Worm (Caenorhabditis elegans) whole organism, young adult: ENCODE results near the gene T10C6.6.

Experiments used
- B0019.2 ChIP-seq: fragments of 200-800 bp; sonication (Bioruptor generic); conservative IDR thresholded peaks from 2 replicates; pipeline ENCODE4 v1.3.6; 2022; ENCODE audit warnings: missing genetic modification reagents, missing genetic modification characterization, missing compliant biosample characterization
- C06A6.2 ChIP-seq: fragments of 200-800 bp; sonication (Bioruptor generic); conservative IDR thresholded peaks from 2 replicates; pipeline ENCODE4 v1.3.6; 2022; ENCODE audit warnings: missing genetic modification characterization, missing compliant biosample characterization
- F22D6.2 ChIP-seq: sonication (generic microtip); optimal IDR thresholded peaks from 2 replicates; lab custom pipeline; 2016; ENCODE audit warnings: mild to moderate bottlenecking, missing genetic modification characterization, missing compliant biosample characterization
- F33H1.4 ChIP-seq: fragments of 200-800 bp; sonication (Bioruptor generic); IDR thresholded peaks from 2 replicates; pipeline ENCODE4 v1.3.6; 2022; ENCODE audit warnings: missing genetic modification reagents, missing genetic modification characterization, missing compliant biosample characterization
- K11D2.4 ChIP-seq: fragments of 200-800 bp; sonication (Bioruptor generic); IDR thresholded peaks from 2 replicates; pipeline ENCODE4 v1.3.6; 2022; ENCODE audit warnings: missing genetic modification reagents, missing genetic modification characterization, missing compliant biosample characterization
- Y56A3A.18 ChIP-seq: fragments of 200-800 bp; sonication (Bioruptor generic); IDR thresholded peaks from 2 replicates; pipeline ENCODE4 v1.3.6; 2022; ENCODE audit warnings: missing genetic modification reagents, missing genetic modification characterization, missing compliant biosample characterization
- Y79H2A.3 ChIP-seq: fragments of 200-800 bp; sonication (Bioruptor generic); conservative IDR thresholded peaks from 2 replicates; pipeline ENCODE4 v1.3.6; 2022; ENCODE audit warnings: missing genetic modification reagents, missing genetic modification characterization, missing compliant biosample characterization
- Y95B8A.8 ChIP-seq: fragments of 200-800 bp; sonication (Bioruptor generic); IDR thresholded peaks from 2 replicates; pipeline ENCODE4 v1.3.6; 2022; ENCODE audit warnings: missing genetic modification reagents, missing genetic modification characterization, missing compliant biosample characterization
- ZK185.1 ChIP-seq: sonication (generic microtip); optimal IDR thresholded peaks from 2 replicates; lab custom pipeline; 2016; ENCODE audit warnings: mild to moderate bottlenecking, missing genetic modification characterization, missing compliant biosample characterization; ENCODE audit not compliant: poor library complexity, severe bottlenecking
- attf-3 ChIP-seq: fragments of 200-800 bp; sonication (Bioruptor generic); conservative IDR thresholded peaks from 2 replicates; pipeline ENCODE4 v1.3.6; 2022; ENCODE audit warnings: missing genetic modification reagents, missing genetic modification characterization, missing compliant biosample characterization
- ccch-3 ChIP-seq: fragments of 200-800 bp; sonication (Bioruptor generic); optimal IDR thresholded peaks from 2 replicates; lab custom pipeline; 2018; ENCODE audit warnings: mild to moderate bottlenecking, missing genetic modification characterization, missing compliant biosample characterization
- ceh-40 ChIP-seq: fragments of 200-800 bp; sonication (Bioruptor generic); IDR thresholded peaks from 2 replicates; pipeline ENCODE4 v1.3.6; 2022; ENCODE audit warnings: missing genetic modification characterization, missing compliant biosample characterization
- chd-7 ChIP-seq: sonication (generic microtip); optimal IDR thresholded peaks from 2 replicates; lab custom pipeline; 2016; ENCODE audit warnings: mild to moderate bottlenecking, missing genetic modification characterization, moderate library complexity, missing compliant biosample characterization
- dox-1 ChIP-seq: fragments of 200-800 bp; sonication (Bioruptor generic); IDR thresholded peaks from 2 replicates; pipeline ENCODE4 v1.3.6; 2022; ENCODE audit warnings: missing genetic modification reagents, missing genetic modification characterization, missing compliant biosample characterization
- dpl-1 ChIP-seq: fragments of 150-350 bp; optimal IDR thresholded peaks from 2 replicates; lab custom pipeline; 2014; ENCODE audit warnings: missing biosample characterization, missing genetic modification reagents, missing genetic modification characterization
- efl-1 ChIP-seq: fragments of 150-350 bp; optimal IDR thresholded peaks from 2 replicates; lab custom pipeline; 2014; ENCODE audit warnings: missing biosample characterization, missing genetic modification reagents, missing genetic modification characterization
- egl-44 ChIP-seq: fragments of 200-800 bp; sonication (Bioruptor generic); IDR thresholded peaks from 2 replicates; pipeline ENCODE4 v1.3.6; 2022; ENCODE audit warnings: missing genetic modification reagents, missing genetic modification characterization, missing compliant biosample characterization
- ekl-4 ChIP-seq: fragments of 200-800 bp; sonication (Bioruptor generic); IDR thresholded peaks from 2 replicates; pipeline ENCODE4 v1.3.6; 2022; ENCODE audit warnings: missing genetic modification reagents, missing genetic modification characterization, missing compliant biosample characterization
- ets-4 ChIP-seq: fragments of 200-800 bp; sonication (Bioruptor generic); optimal IDR thresholded peaks from 2 replicates; lab custom pipeline; 2018; ENCODE audit warnings: mild to moderate bottlenecking, missing genetic modification characterization, missing compliant biosample characterization
- lag-1 ChIP-seq: fragments of 200-800 bp; sonication (Bioruptor generic); IDR thresholded peaks from 2 replicates; pipeline ENCODE4 v1.3.6; 2022; ENCODE audit warnings: missing genetic modification reagents, missing genetic modification characterization, missing compliant biosample characterization
- lir-1 ChIP-seq: fragments of 200-800 bp; sonication (Bioruptor generic); conservative IDR thresholded peaks from 2 replicates; pipeline ENCODE4 v1.3.6; 2022; ENCODE audit warnings: missing genetic modification reagents, missing genetic modification characterization, missing compliant biosample characterization
- lsl-1 ChIP-seq: fragments of 200-800 bp; sonication (Bioruptor generic); optimal IDR thresholded peaks from 2 replicates; lab custom pipeline; 2018; ENCODE audit warnings: mild to moderate bottlenecking, missing genetic modification characterization, moderate library complexity, missing compliant biosample characterization
- madf-10 ChIP-seq: sonication (generic microtip); optimal IDR thresholded peaks from 2 replicates; lab custom pipeline; 2016; ENCODE audit warnings: mild to moderate bottlenecking, missing genetic modification characterization, missing compliant biosample characterization
- madf-8 ChIP-seq: fragments of 200-800 bp; sonication (Bioruptor generic); conservative IDR thresholded peaks from 2 replicates; pipeline ENCODE4 v1.3.6; 2022; ENCODE audit warnings: missing genetic modification reagents, missing genetic modification characterization, missing compliant biosample characterization
- mel-28 ChIP-seq: sonication (generic microtip); optimal IDR thresholded peaks from 2 replicates; lab custom pipeline; 2016; ENCODE audit warnings: borderline replicate concordance, mild to moderate bottlenecking, missing genetic modification characterization, missing compliant biosample characterization
- mxl-1 ChIP-seq: sonication (generic microtip); optimal IDR thresholded peaks from 2 replicates; lab custom pipeline; 2016; ENCODE audit warnings: missing genetic modification characterization, missing compliant biosample characterization
- nhr-27 ChIP-seq: fragments of 200-800 bp; sonication (Bioruptor generic); optimal IDR thresholded peaks from 2 replicates; lab custom pipeline; 2018; ENCODE audit warnings: mild to moderate bottlenecking, missing genetic modification characterization, moderate library complexity, missing compliant biosample characterization
- rec-8 ChIP-seq, 2 experiments: sonication (generic microtip); optimal IDR thresholded peaks; 2 replicates each; lab custom pipeline; 2016; ENCODE audit warnings: mild to moderate bottlenecking in 2 of 2, missing genetic modification characterization in 2 of 2, missing genetic modification reagents in 2 of 2, missing genotype in 2 of 2, missing biosample characterization in 1 of 2, missing compliant biosample characterization in 1 of 2, moderate library complexity in 1 of 2
- repo-1 ChIP-seq: sonication (generic microtip); optimal IDR thresholded peaks from 2 replicates; lab custom pipeline; 2017; ENCODE audit warnings: mild to moderate bottlenecking, missing genetic modification characterization, missing compliant biosample characterization
- rpc-1 ChIP-seq, 2 experiments: fragments of 150-350 bp in 1 of 2; sonication (generic microtip) in 1 of 2; optimal IDR thresholded peaks; 2 replicates each; lab custom pipeline; 2014 to 2018; ENCODE audit warnings: missing biosample characterization in 1 of 2, missing genetic modification characterization in 1 of 2, missing genetic modification reagents in 1 of 2, missing genotype in 1 of 2
- sdz-38 ChIP-seq: sonication (generic microtip); optimal IDR thresholded peaks from 2 replicates; lab custom pipeline; 2016; ENCODE audit warnings: missing genotype, missing genetic modification characterization, missing compliant biosample characterization
- snpc-1.1 ChIP-seq: sonication (generic microtip); optimal IDR thresholded peaks from 2 replicates; lab custom pipeline; 2017; ENCODE audit warnings: missing genetic modification characterization, mild to moderate bottlenecking, missing compliant biosample characterization, antibody characterized with exemption, moderate library complexity, missing genotype, missing genetic modification reagents; ENCODE audit not compliant: insufficient read depth
- snpc-1.3 ChIP-seq: sonication (generic microtip); optimal IDR thresholded peaks from 2 replicates; lab custom pipeline; 2017; ENCODE audit warnings: missing genetic modification characterization, mild to moderate bottlenecking, missing compliant biosample characterization, antibody characterized with exemption, moderate library complexity, missing genotype, missing genetic modification reagents; ENCODE audit not compliant: insufficient read depth
- snpc-4 ChIP-seq, 5 experiments: fragments of 150-350 bp in 1 of 5; sonication (generic microtip) in 4 of 5; optimal IDR thresholded peaks; 2 replicates each; lab custom pipeline; 2014 to 2018; ENCODE audit warnings: missing genetic modification characterization in 5 of 5, missing biosample characterization in 3 of 5, antibody characterized with exemption in 2 of 5, mild to moderate bottlenecking in 2 of 5, missing compliant biosample characterization in 2 of 5, missing genotype in 2 of 5, moderate library complexity in 2 of 5, missing genetic modification reagents in 1 of 5
- sptf-2 ChIP-seq: fragments of 200-800 bp; sonication (Bioruptor generic); optimal IDR thresholded peaks from 2 replicates; lab custom pipeline; 2018; ENCODE audit warnings: mild to moderate bottlenecking, missing genetic modification characterization, missing compliant biosample characterization
- tbp1 ChIP-seq: fragments of 200-800 bp; sonication (Bioruptor generic); optimal IDR thresholded peaks from 2 replicates; lab custom pipeline; 2018; ENCODE audit warnings: mild to moderate bottlenecking, missing genetic modification characterization, missing compliant biosample characterization
- zim-3 ChIP-seq: sonication (generic microtip); optimal IDR thresholded peaks from 2 replicates; lab custom pipeline; 2017; ENCODE audit warnings: mild to moderate bottlenecking, missing genetic modification characterization, moderate library complexity, missing compliant biosample characterization
- ztf-18 ChIP-seq: sonication (generic microtip); optimal IDR thresholded peaks from 2 replicates; lab custom pipeline; 2016; ENCODE audit warnings: missing genotype, mild to moderate bottlenecking, missing genetic modification characterization, missing compliant biosample characterization
- ztf-22 ChIP-seq: fragments of 200-800 bp; sonication (Bioruptor generic); optimal IDR thresholded peaks from 2 replicates; lab custom pipeline; 2018; ENCODE audit warnings: mild to moderate bottlenecking, missing genetic modification characterization, moderate library complexity, missing compliant biosample characterization
- ztf-25 ChIP-seq: fragments of 200-800 bp; sonication (Bioruptor generic); IDR thresholded peaks from 2 replicates; pipeline ENCODE4 v1.3.6; 2022; ENCODE audit warnings: missing genetic modification reagents, missing genetic modification characterization, missing compliant biosample characterization
- ztf-6 ChIP-seq: fragments of 200-800 bp; sonication (Bioruptor generic); IDR thresholded peaks from 2 replicates; pipeline ENCODE4 v1.3.6; 2022; ENCODE audit warnings: missing genetic modification reagents, missing genetic modification characterization, missing compliant biosample characterization

Gene T10C6.6

DNA sequence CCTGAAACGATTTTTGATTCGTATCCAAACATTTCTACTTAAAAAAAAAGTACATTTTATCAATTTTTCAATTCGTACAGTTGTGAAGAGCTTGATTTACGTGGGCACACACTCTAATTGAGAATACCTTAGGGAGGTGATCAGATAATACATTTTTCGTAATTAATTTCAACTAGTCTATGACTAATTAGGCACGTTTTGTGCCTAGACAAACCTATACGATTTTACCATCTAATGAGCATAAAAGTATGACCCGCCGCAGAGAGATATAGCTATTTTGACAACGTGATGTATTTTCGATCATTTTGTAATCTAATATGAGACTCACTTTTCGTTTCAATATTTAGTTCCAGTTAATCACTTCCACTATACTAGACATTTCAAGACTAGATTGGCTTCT, 7.1 kb upstream of the T10C6.6 start:
- TF ChIP-seq ekl-4 (GFP tag; lab: Robert Waterston, UW) (no peak), lag-1 (GFP tag; lab: Robert Waterston, UW) (no peak), mxl-1 (tag; lab: Kevin White, UChicago) (no peak), ztf-6 (GFP tag; lab: Robert Waterston, UW) (no peak), snpc-1.3 (tag; lab: Kevin White, UChicago) (no peak), K11D2.4 (GFP tag; lab: Robert Waterston, UW) (no peak), tbp1 (GFP tag; lab: Kevin White, UChicago) (no peak)

DNA sequence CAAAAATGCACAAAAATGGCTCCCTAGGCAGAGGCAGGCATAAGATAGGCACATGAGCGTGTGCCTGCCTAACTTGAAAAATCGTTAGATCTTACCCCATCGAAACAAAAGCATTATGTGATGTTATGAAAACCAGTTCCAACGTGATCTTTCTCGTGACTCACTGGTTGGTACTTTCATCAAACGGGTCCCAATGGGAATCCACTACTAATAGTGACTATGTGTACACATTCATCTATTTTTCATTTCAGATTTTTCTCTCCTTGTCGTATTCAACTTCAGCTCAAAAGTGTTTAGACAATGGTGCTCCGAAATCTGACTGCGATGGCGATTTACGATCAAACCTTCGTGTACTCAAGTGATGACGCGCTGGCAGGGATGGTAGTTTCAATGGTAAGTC, 6.5 kb upstream of the T10C6.6 start, which contains the start of gene srx-43:
Gene srx-43 (plus strand): TSS at position 301 of the 400 bp plus-strand sequence.
- no peak for TF ChIP-seq ceh-40 (GFP tag; lab: Robert Waterston, UW)
- no peak for TF ChIP-seq nhr-27
- TF ChIP-seq efl-1 (GFP tag; lab: Kevin White, UChicago): no peak
- TF ChIP-seq snpc-1.1 (tag; lab: Kevin White, UChicago): no peak
- no peak for TF ChIP-seq Y79H2A.3
- no peak for TF ChIP-seq madf-10 (tag; lab: Kevin White, UChicago)
- TF ChIP-seq sdz-38 (tag; lab: Kevin White, UChicago): no peak
- no peak for TF ChIP-seq chd-7 (tag; lab: Kevin White, UChicago)
- no peak for TF ChIP-seq egl-44 (GFP tag; lab: Robert Waterston, UW)
- no peak for TF ChIP-seq ztf-18 (tag; lab: Kevin White, UChicago)
- TF ChIP-seq zim-3 (tag; lab: Kevin White, UChicago): no peak
- no peak for TF ChIP-seq F22D6.2 (tag; lab: Kevin White, UChicago)
- TF ChIP-seq F33H1.4 (GFP tag; lab: Robert Waterston, UW): no peak
- TF ChIP-seq lag-1 (GFP tag; lab: Robert Waterston, UW): no peak
- TF ChIP-seq mel-28 (tag; lab: Kevin White, UChicago): no peak
- TF ChIP-seq, all 124 proteins: peak for 0

DNA sequence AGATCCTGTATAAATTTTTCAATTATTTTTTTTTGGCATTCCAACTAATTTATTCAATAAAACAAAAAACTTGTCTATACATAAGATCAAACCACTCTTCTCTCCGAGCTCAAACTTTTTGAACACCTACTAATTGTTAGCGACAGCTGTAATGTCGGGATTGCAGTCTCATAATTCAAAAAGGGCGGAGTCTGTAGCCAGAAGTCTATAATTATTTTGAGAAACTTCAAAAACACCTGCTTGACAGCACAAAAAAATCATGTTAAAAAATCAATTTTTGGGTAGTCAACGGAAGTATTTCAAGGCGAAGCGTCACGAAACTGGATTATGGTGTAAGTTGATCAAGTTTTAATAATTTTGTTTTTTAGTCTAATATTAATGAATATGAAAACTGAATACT, 4.1 kb upstream of the T10C6.6 start, which contains the start of gene srx-44:
Gene srx-44 (plus strand): TSS at position 301 of the 400 bp plus-strand sequence.
- TF ChIP-seq ets-4 (GFP tag; lab: Kevin White, UChicago): no peak
- no peak for TF ChIP-seq madf-8 (GFP tag; lab: Robert Waterston, UW)
- TF ChIP-seq nhr-27: no peak
- TF ChIP-seq ztf-25 (GFP tag; lab: Robert Waterston, UW): no peak
- TF ChIP-seq dox-1 (GFP tag; lab: Robert Waterston, UW): no peak
- no peak for TF ChIP-seq snpc-4 (GFP tag; optimal IDR thresholded peaks at IDR 0.05; lab: Kevin White, UChicago)
- no peak for TF ChIP-seq snpc-4 (tag; optimal IDR thresholded peaks at IDR 0.05; lab: Kevin White, UChicago)
- TF ChIP-seq sptf-2 (GFP tag; lab: Kevin White, UChicago): no peak
- no peak for TF ChIP-seq lsl-1
- no peak for TF ChIP-seq Y95B8A.8
- no peak for TF ChIP-seq madf-10 (tag; lab: Kevin White, UChicago)
- no peak for TF ChIP-seq rec-8 (tag; optimal IDR thresholded peaks at IDR 0.05; lab: Kevin White, UChicago)
- TF ChIP-seq snpc-1.1 (tag; lab: Kevin White, UChicago): no peak
- TF ChIP-seq C06A6.2 (GFP tag; lab: Robert Waterston, UW): no peak
- TF ChIP-seq F22D6.2 (tag; lab: Kevin White, UChicago): no peak
- no peak for TF ChIP-seq dpl-1 (GFP tag; lab: Kevin White, UChicago)
- TF ChIP-seq tbp1 (GFP tag; lab: Kevin White, UChicago): no peak
- TF ChIP-seq, all 124 proteins: peak for 0

DNA sequence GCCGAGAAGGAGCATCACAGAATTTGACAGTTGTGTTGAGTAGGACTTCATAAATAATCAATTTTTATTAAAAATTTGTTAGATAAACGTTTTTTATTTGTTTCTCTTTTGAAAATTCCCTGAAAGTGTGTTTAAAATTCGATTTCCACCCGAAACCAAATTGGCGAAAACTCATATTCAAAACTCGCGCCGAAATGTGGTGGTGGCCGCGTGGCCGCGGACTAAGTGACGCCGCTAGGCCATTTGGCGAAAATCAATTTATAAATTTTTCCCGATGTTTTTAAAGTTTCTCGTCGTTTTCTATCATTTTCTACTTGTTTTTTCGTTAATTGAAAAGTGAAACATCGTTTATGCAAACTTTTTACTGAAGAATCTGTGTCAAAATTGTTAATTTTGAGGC, 1.5 kb upstream of the T10C6.6 start:
- 0 out of 2 replicates have a peak, but pooled peaks have one; percentile 26 for TF ChIP-seq dox-1 (GFP tag; lab: Robert Waterston, UW)
- no peak for TF ChIP-seq lir-1 (GFP tag; lab: Robert Waterston, UW)
- peak; percentile 47 for TF ChIP-seq ZK185.1
- TF ChIP-seq B0019.2 (GFP tag; lab: Robert Waterston, UW): no peak
- peak; percentile 59 for TF ChIP-seq dpl-1 (GFP tag; lab: Kevin White, UChicago)
- no peak for TF ChIP-seq rpc-1 (optimal IDR thresholded peaks at IDR 0.05; lab: Kevin White, UChicago)
- TF ChIP-seq rpc-1 (tag; optimal IDR thresholded peaks at IDR 0.05; lab: Kevin White, UChicago): no peak
- TF ChIP-seq ccch-3 (GFP tag; lab: Kevin White, UChicago): no peak
- no peak for TF ChIP-seq K11D2.4 (GFP tag; lab: Robert Waterston, UW)
- no peak for TF ChIP-seq Y56A3A.18 (GFP tag; lab: Robert Waterston, UW)
- peak; percentile 16 for TF ChIP-seq lsl-1
- no peak for TF ChIP-seq repo-1
- no peak for TF ChIP-seq ztf-22
- TF ChIP-seq attf-3: no peak
- TF ChIP-seq sptf-2 (GFP tag; lab: Kevin White, UChicago): no peak
